Worm (Caenorhabditis elegans) whole organism, mixed stage, embryonic: Measurements from ENCODE around the gene Y67D8A.2.
"Not testable (repeated sequence)": the region's sequence is repeated elsewhere in the genome, so short reads cannot be mapped to it uniquely, and the experiment has no call there.

Source experiments
- ceh-43 ChIP-seq: fragments of 200-800 bp; sonication (Bioruptor generic); optimal IDR thresholded peaks from 2 replicates; lab custom pipeline; 2018; ENCODE audit warnings: mild to moderate bottlenecking, missing genetic modification characterization, moderate library complexity, missing compliant biosample characterization
- ceh-83 ChIP-seq: fragments of 200-800 bp; sonication (Bioruptor generic); optimal IDR thresholded peaks from 2 replicates; lab custom pipeline; 2018; ENCODE audit warnings: mild to moderate bottlenecking, missing genetic modification characterization, missing compliant biosample characterization
- ces-1 ChIP-seq: fragments of 150-350 bp; optimal IDR thresholded peaks from 2 replicates; lab custom pipeline; 2014; ENCODE audit warnings: missing biosample characterization, missing genetic modification reagents, missing genetic modification characterization
- cnd-1 ChIP-seq: fragments of 200-800 bp; sonication (Bioruptor generic); optimal IDR thresholded peaks from 2 replicates; lab custom pipeline; 2018; ENCODE audit warnings: mild to moderate bottlenecking, missing genetic modification characterization, missing compliant biosample characterization
- drap-1 ChIP-seq: fragments of 200-800 bp; sonication (Bioruptor generic); optimal IDR thresholded peaks from 3 replicates; lab custom pipeline; 2018; ENCODE audit warnings: mild to moderate bottlenecking, missing genetic modification characterization, missing compliant biosample characterization
- elt-1 ChIP-seq: sonication (generic microtip); optimal IDR thresholded peaks from 2 replicates; lab custom pipeline; 2017; ENCODE audit warnings: missing genetic modification characterization, mild to moderate bottlenecking, missing compliant biosample characterization, antibody characterized with exemption, moderate library complexity, borderline replicate concordance; ENCODE audit not compliant: insufficient read depth
- elt-3 ChIP-seq: fragments of 150-350 bp; optimal IDR thresholded peaks from 2 replicates; lab custom pipeline; 2014; ENCODE audit warnings: missing biosample characterization, missing genetic modification characterization
- flh-1 ChIP-seq: fragments of 200-800 bp; sonication (Bioruptor generic); optimal IDR thresholded peaks from 2 replicates; lab custom pipeline; 2018; ENCODE audit warnings: mild to moderate bottlenecking, missing genetic modification characterization, moderate library complexity, missing compliant biosample characterization
- lin-13 ChIP-seq: fragments of 150-350 bp; optimal IDR thresholded peaks from 2 replicates; lab custom pipeline; 2014; ENCODE audit warnings: missing biosample characterization, missing genetic modification characterization
- lsy-2 ChIP-seq: fragments of 150-350 bp; optimal IDR thresholded peaks from 2 replicates; lab custom pipeline; 2014; ENCODE audit warnings: missing biosample characterization, missing genetic modification characterization
- mab-5 ChIP-seq: fragments of 150-350 bp; optimal IDR thresholded peaks from 2 replicates; lab custom pipeline; 2014; ENCODE audit warnings: missing biosample characterization, missing genetic modification characterization
- nhr-2 ChIP-seq: fragments of 150-350 bp; optimal IDR thresholded peaks from 2 replicates; lab custom pipeline; 2014; ENCODE audit warnings: missing biosample characterization, missing genetic modification characterization
- nhr-28 ChIP-seq: fragments of 150-350 bp; optimal IDR thresholded peaks from 2 replicates; lab custom pipeline; 2014; ENCODE audit warnings: missing biosample characterization, missing genetic modification characterization
- nhr-76 ChIP-seq: sonication (generic microtip); optimal IDR thresholded peaks from 2 replicates; lab custom pipeline; 2017; ENCODE audit warnings: missing biosample characterization, missing genetic modification characterization
- sem-2 ChIP-seq: fragments of 200-800 bp; sonication (Bioruptor generic); optimal IDR thresholded peaks from 2 replicates; lab custom pipeline; 2018; ENCODE audit warnings: mild to moderate bottlenecking, missing genetic modification characterization, missing compliant biosample characterization
- snpc-4 ChIP-seq: fragments of 150-350 bp; optimal IDR thresholded peaks from 2 replicates; lab custom pipeline; 2014; ENCODE audit warnings: missing biosample characterization, missing genetic modification characterization
- sptf-1 ChIP-seq: sonication (generic microtip); optimal IDR thresholded peaks from 2 replicates; lab custom pipeline; 2017; ENCODE audit warnings: mild to moderate bottlenecking, missing genetic modification characterization, moderate library complexity, missing compliant biosample characterization
- unc-39 ChIP-seq: fragments of 150-350 bp; optimal IDR thresholded peaks from 2 replicates; lab custom pipeline; 2014; ENCODE audit warnings: missing biosample characterization, missing genetic modification characterization
- unc-62 ChIP-seq: fragments of 150-350 bp; optimal IDR thresholded peaks from 2 replicates; lab custom pipeline; 2014; ENCODE audit warnings: missing biosample characterization, missing genetic modification reagents, missing genetic modification characterization
- zip-8 ChIP-seq: fragments of 150-350 bp; optimal IDR thresholded peaks from 2 replicates; lab custom pipeline; 2014; ENCODE audit warnings: missing biosample characterization, missing genetic modification characterization
- ztf-11 ChIP-seq: fragments of 150-350 bp; optimal IDR thresholded peaks from 2 replicates; lab custom pipeline; 2014; ENCODE audit warnings: missing biosample characterization, missing genetic modification characterization

Gene Y67D8A.2

DNA sequence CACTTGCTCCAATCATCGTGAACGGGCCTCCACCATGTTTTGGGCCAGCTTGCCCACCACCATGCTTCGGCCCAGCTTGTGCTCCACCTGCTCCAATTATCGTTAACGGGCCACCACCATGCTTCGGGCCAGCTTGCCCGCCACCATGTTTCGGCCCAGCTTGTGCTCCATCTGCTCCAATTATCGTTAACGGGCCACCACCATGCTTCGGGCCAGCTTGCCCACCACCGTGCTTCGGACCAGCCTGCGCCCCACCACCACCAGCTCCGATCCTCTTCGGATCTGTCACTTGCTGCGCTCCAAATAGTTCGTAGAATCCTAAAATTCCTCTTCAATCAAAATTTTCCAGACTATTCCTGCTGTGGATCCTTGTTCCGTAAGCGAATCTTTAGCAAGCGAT is 77.0 kb downstream of the Y67D8A.2 start:
- TF ChIP-seq ceh-83 (GFP tag; lab: Kevin White, UChicago) (peak; percentile 46), snpc-4 (tag; lab: Kevin White, UChicago) (no peak)

DNA sequence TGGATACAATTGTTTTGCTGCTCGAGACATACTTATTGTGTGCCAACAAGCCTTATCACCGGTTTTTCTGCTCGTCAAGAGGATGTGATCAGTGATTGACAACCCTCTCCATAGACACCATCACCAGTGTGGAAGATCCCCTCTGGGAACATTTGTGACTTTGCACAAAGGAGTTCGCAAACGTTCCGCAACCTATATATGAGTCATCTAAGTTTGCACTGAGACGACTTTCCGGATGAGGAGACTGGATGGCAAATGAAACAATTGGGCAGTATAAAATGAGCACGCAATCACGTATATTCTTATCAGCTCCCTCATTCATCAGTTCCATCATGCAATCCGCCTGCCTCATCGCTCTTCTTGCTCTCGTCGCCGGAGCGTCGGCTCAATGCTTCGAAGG is 78.3 kb downstream of the Y67D8A.2 start, which contains the start of gene W08E12.5:
W08E12.5 (plus strand) TSS at position 301 of the 400 bp plus-strand sequence.
- TF ChIP-seq drap-1 (GFP tag; lab: Kevin White, UChicago) (no peak), nhr-2 (no peak), unc-62 (GFP tag; lab: Kevin White, UChicago) (no peak), mab-5 (no peak), sem-2 (GFP tag; lab: Kevin White, UChicago) (no peak), elt-1 (tag; lab: Kevin White, UChicago) (no peak), elt-3 (tag; lab: Kevin White, UChicago) (no peak), ceh-43 (GFP tag; lab: Kevin White, UChicago) (no peak), ceh-83 (GFP tag; lab: Kevin White, UChicago) (no peak), flh-1 (no peak), lsy-2 (no peak), ztf-11 (tag; lab: Kevin White, UChicago) (no peak), sptf-1 (tag; lab: Kevin White, UChicago) (no peak), snpc-4 (tag; lab: Kevin White, UChicago) (no peak), lin-13 (tag; lab: Kevin White, UChicago) (no peak), nhr-28 (tag; lab: Kevin White, UChicago) (no peak), cnd-1 (tag; lab: Kevin White, UChicago) (no peak), ces-1 (GFP tag; lab: Kevin White, UChicago) (no peak), nhr-76 (tag; lab: Kevin White, UChicago) (no peak), unc-39 (no peak)

DNA sequence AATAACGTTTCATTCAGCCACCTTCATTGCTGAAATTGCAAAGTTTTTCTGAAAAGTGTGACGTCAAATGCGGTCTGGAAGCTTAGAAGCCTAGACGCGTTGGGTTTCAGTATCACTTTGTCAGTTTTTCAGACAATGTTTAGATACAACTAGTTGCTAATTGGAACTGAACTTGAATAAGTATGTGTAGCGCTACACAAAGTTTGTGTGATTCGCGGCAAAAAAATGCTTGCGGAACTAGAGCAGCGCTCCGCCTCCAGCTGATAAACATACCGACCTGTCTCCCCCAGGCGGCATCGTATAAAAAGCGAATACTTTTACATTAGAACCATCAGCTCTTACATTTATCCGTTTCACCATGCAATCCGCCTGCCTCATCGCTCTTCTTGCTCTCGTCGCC is 79.8 kb downstream of the Y67D8A.2 start, which contains the start of gene W08E12.4:
W08E12.4 (plus strand) TSS at position 301 of the 400 bp plus-strand sequence.
- TF ChIP-seq mab-5; zip-8 (tag; lab: Kevin White, UChicago); sptf-1 (tag; lab: Kevin White, UChicago): not testable (repeated sequence)
- TF ChIP-seq, all 35 proteins: peak for 0; not testable (repeated sequence) for 35
